Worm (Caenorhabditis elegans): ENCODE measurements around the gene sftd-3.

Gene sftd-3

DNA sequence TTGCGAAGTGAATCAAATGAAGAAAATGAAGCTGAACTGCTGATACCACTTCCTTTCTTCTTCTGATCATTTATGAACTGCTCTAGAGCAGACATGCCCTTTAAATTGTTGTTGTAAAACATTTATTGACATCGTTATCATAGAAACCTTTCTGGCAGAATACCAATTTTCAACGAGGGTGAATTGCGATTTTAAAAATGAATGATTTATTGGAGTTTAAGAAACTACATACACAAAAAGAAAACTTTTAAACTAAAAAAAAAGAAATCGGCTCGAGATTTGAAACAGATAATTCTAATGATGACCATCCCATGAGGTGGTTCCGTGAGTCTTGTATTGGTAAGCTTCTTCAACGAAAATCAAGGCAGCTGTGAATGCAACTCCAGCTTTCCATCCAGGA, at the start of gene sftd-3:
sftd-3 (minus strand) TSS at position 101 of the 400 bp plus-strand sequence.
- TF ChIP-seq ama-1 (optimal IDR thresholded peaks at IDR 0.05) (no peak), nhr-77 (tag; optimal IDR thresholded peaks at IDR 0.05) (no peak), elt-3 (tag; optimal IDR thresholded peaks at IDR 0.05) (no peak), lsy-2 (tag; optimal IDR thresholded peaks at IDR 0.05) (no peak), C34F6.9 (tag; optimal IDR thresholded peaks at IDR 0.05) (no peak), egl-27 (tag; optimal IDR thresholded peaks at IDR 0.05) (no peak), aly-2 (tag; optimal IDR thresholded peaks at IDR 0.05) (no peak), crh-2 (tag; optimal IDR thresholded peaks at IDR 0.05) (no peak), lin-13 (GFP tag; optimal IDR thresholded peaks at IDR 0.05) (no peak), elt-1 (tag; optimal IDR thresholded peaks at IDR 0.05) (no peak), ceh-16 (tag; optimal IDR thresholded peaks at IDR 0.05) (no peak), R02D3.7 (tag; optimal IDR thresholded peaks at IDR 0.05) (no peak), ZK546.5 (tag; optimal IDR thresholded peaks at IDR 0.05) (no peak), nhr-23 (tag; optimal IDR thresholded peaks at IDR 0.05) (no peak)

DNA sequence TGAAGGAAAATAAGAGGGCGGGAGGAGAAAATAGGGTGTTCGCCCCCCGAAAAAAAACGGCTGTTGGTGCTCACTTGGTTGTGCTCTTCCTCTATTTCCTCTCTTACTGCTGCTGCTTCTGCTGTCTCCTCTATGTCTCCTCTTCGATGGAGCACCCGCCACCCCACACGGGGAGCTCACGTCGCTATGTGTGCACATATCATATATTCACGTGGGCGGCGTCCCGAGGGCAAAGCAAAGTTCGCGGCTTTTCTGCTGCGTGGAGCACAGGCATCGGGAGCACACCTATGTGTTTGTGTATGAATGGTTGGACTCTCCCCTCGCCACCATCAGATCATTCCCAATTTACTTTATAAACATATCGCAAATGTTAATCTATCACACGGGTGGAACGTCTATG, 49.4 kb upstream of the sftd-3 start:
- TF ChIP-seq ztf-4 (tag; optimal IDR thresholded peaks at IDR 0.05) (no peak), elt-3 (tag; optimal IDR thresholded peaks at IDR 0.05) (no peak), lsy-2 (tag; optimal IDR thresholded peaks at IDR 0.05) (peak in 1 of 2 experiments; percentile 24), nhr-129 (tag; optimal IDR thresholded peaks at IDR 0.05) (peak; percentile 37), sma-9 (GFP tag; optimal IDR thresholded peaks at IDR 0.05) (peak; percentile 33), sma-9 (tag; optimal IDR thresholded peaks at IDR 0.05) (no peak), lin-39 (tag; optimal IDR thresholded peaks at IDR 0.05) (no peak), C34F6.9 (tag; optimal IDR thresholded peaks at IDR 0.05) (peak; percentile 18), F13H6.1 (tag; optimal IDR thresholded peaks at IDR 0.05) (peak; percentile 55), lin-11 (tag; optimal IDR thresholded peaks at IDR 0.05) (peak; percentile 29), mdl-1 (tag; optimal IDR thresholded peaks at IDR 0.05) (peak in 1 of 2 experiments; percentile 22)

DNA sequence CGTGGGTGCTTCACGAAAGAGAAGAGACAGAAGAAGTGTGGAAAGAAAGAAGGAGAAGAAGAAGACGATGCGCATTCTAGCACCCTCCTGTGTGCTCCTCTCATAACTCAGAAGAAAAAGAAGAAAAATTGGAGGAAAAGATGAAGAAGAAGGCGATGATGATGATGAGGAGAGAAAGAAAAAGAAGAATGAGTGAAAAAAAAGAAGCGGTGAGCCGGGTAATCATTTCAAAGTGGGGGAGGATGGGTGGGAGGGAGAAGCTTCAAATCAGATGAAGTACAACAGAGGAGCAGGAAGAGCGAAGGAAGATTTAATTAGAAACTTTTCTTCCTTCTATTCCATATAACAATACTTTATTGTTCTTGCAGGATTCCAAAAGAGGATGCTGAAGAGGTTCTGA, 46.8 kb upstream of the sftd-3 start:
- no peak for TF ChIP-seq ztf-11 (tag; optimal IDR thresholded peaks at IDR 0.05)
- TF ChIP-seq lsy-2 (tag; optimal IDR thresholded peaks at IDR 0.05): no peak
- TF ChIP-seq nhr-129 (tag; optimal IDR thresholded peaks at IDR 0.05): peak; percentile 23
- no peak for TF ChIP-seq nhr-237 (tag; optimal IDR thresholded peaks at IDR 0.05)
- TF ChIP-seq elt-3 (tag; optimal IDR thresholded peaks at IDR 0.05): no peak
- no peak for TF ChIP-seq ztf-4 (tag; optimal IDR thresholded peaks at IDR 0.05)
- no peak for TF ChIP-seq mbf-1 (tag; optimal IDR thresholded peaks at IDR 0.05)
- no peak for TF ChIP-seq nhr-77 (tag; optimal IDR thresholded peaks at IDR 0.05)
- TF ChIP-seq mdl-1 (tag; optimal IDR thresholded peaks at IDR 0.05): no peak
- no peak for TF ChIP-seq unc-39 (tag; optimal IDR thresholded peaks at IDR 0.05)
- TF ChIP-seq mab-5 (tag; optimal IDR thresholded peaks at IDR 0.05): no peak
- TF ChIP-seq blmp-1 (tag; optimal IDR thresholded peaks at IDR 0.05; ENCODE audit: insufficient read depth): no peak
- TF ChIP-seq unc-55 (GFP tag; optimal IDR thresholded peaks at IDR 0.05): peak; percentile 71
- no peak for TF ChIP-seq crh-2 (tag; optimal IDR thresholded peaks at IDR 0.05)
- no peak for TF ChIP-seq F13H6.1 (tag; optimal IDR thresholded peaks at IDR 0.05)
- no peak for TF ChIP-seq ZK546.5 (tag; optimal IDR thresholded peaks at IDR 0.05)

ce11 chrII:9009976-9010702, 46.2 kb upstream of the sftd-3 start:
- TF ChIP-seq Y55F3AM.14 (GFP tag; optimal IDR thresholded peaks at IDR 0.05): peak; percentile 4
- TF ChIP-seq alr-1 (tag; optimal IDR thresholded peaks at IDR 0.05): no peak
- peak; percentile 41 for TF ChIP-seq nhr-21 (tag; optimal IDR thresholded peaks at IDR 0.05)
- TF ChIP-seq zag-1 (tag; optimal IDR thresholded peaks at IDR 0.05): no peak
- peak in 1 of 2 experiments; percentile 12 for TF ChIP-seq lsy-2 (tag; optimal IDR thresholded peaks at IDR 0.05)

- no peak for TF ChIP-seq nhr-25 (tag; optimal IDR thresholded peaks at IDR 0.05)
- TF ChIP-seq nhr-237 (tag; optimal IDR thresholded peaks at IDR 0.05): no peak
- no peak for TF ChIP-seq nhr-77 (tag; optimal IDR thresholded peaks at IDR 0.05)
- no peak for TF ChIP-seq ztf-4 (tag; optimal IDR thresholded peaks at IDR 0.05)
- TF ChIP-seq nhr-21 (tag; optimal IDR thresholded peaks at IDR 0.05): no peak
Measured at ce11 chrII:9007741-9008140, 43.8 kb upstream of the sftd-3 start.

Data from whole organism, L2 larva.